Worm (Caenorhabditis elegans): ENCODE data around the gene K08E3.2.

ce11 chrIII:13710666-13711065 lies 37.8 kb downstream of the K08E3.2 start:
- TF ChIP-seq lsy-2 (tag; optimal IDR thresholded peaks at IDR 0.05), result no peak
- no peak for TF ChIP-seq pha-4 (tag; optimal IDR thresholded peaks at IDR 0.05)

Data from whole organism, mixed stage, embryonic.